Fruit fly (Drosophila melanogaster) whole organism, embryonic: ENCODE results near the gene Sgt1.
A peak's percentile ranks its signal among the peaks of the same experiment; 100 is the strongest.

Experiments
- Abd-B ChIP-seq: fragments of 200-800 bp; sonication (Bioruptor generic); optimal IDR thresholded peaks from 2 replicates; lab custom pipeline; 2018; ENCODE audit warnings: missing biosample characterization, mild to moderate bottlenecking, missing genetic modification characterization, moderate library complexity
- CG10267 ChIP-seq: fragments of 200-800 bp; sonication (Bioruptor generic); optimal IDR thresholded peaks from 2 replicates; lab custom pipeline; 2018; ENCODE audit warnings: missing biosample characterization, mild to moderate bottlenecking, missing genetic modification characterization, moderate library complexity
- CG11247 ChIP-seq: fragments of 200-800 bp; sonication (Bioruptor generic); IDR thresholded peaks from 2 replicates; pipeline ENCODE4 v1.3.6; 2022; ENCODE audit warnings: missing biosample characterization, missing genetic modification characterization
- CG12155 ChIP-seq: fragments of 200-800 bp; sonication (Bioruptor generic); optimal IDR thresholded peaks from 3 replicates; lab custom pipeline; 2016; ENCODE audit warnings: missing biosample characterization, missing genetic modification characterization
- CG12236 ChIP-seq: fragments of 200-800 bp; sonication (Bioruptor generic); optimal IDR thresholded peaks from 2 replicates; lab custom pipeline; 2016; ENCODE audit warnings: missing biosample characterization, missing genetic modification characterization
- CG13296 ChIP-seq: fragments of 200-800 bp; sonication (Bioruptor generic); optimal IDR thresholded peaks from 3 replicates; lab custom pipeline; 2018; ENCODE audit warnings: missing biosample characterization, mild to moderate bottlenecking, missing genetic modification characterization
- CG14441 ChIP-seq: fragments of 200-800 bp; sonication (Bioruptor generic); IDR thresholded peaks from 2 replicates; pipeline ENCODE4 v1.3.6; 2022; ENCODE audit warnings: missing biosample characterization, missing genetic modification characterization
- CG14860 ChIP-seq: fragments of 200-800 bp; sonication (Bioruptor generic); IDR thresholded peaks from 3 replicates; pipeline ENCODE4 v1.3.6; 2022; ENCODE audit warnings: missing biosample characterization, missing genetic modification characterization; ENCODE audit not compliant: partially characterized antibody
- CG1602 ChIP-seq: fragments of 200-800 bp; sonication (Bioruptor generic); optimal IDR thresholded peaks from 3 replicates; lab custom pipeline; 2016; ENCODE audit warnings: missing biosample characterization, missing genetic modification characterization
- CG1603 ChIP-seq: fragments of 200-800 bp; sonication (Bioruptor generic); optimal IDR thresholded peaks from 2 replicates; lab custom pipeline; 2019; ENCODE audit warnings: missing biosample characterization, mild to moderate bottlenecking, missing genetic modification characterization, moderate library complexity
- CG17568 ChIP-seq: fragments of 200-800 bp; sonication (Bioruptor generic); optimal IDR thresholded peaks from 2 replicates; lab custom pipeline; 2018; ENCODE audit warnings: missing biosample characterization, mild to moderate bottlenecking, missing genetic modification characterization, moderate library complexity
- CG18262 ChIP-seq: fragments of 200-800 bp; optimal IDR thresholded peaks from 3 replicates; lab custom pipeline; 2019; ENCODE audit warnings: missing biosample characterization, mild to moderate bottlenecking, missing genetic modification characterization, moderate library complexity
- CG2678 ChIP-seq: fragments of 200-800 bp; sonication (Bioruptor generic); optimal IDR thresholded peaks from 3 replicates; lab custom pipeline; 2019; ENCODE audit warnings: missing biosample characterization, mild to moderate bottlenecking, missing genetic modification characterization, moderate library complexity
- CG31224 ChIP-seq: fragments of 200-800 bp; sonication (Bioruptor generic); IDR thresholded peaks from 2 replicates; pipeline ENCODE4 v1.3.6; 2022; ENCODE audit warnings: missing biosample characterization, missing genetic modification characterization
- CG43689 ChIP-seq: fragments of 200-800 bp; sonication (Bioruptor generic); IDR thresholded peaks from 2 replicates; pipeline ENCODE4 v1.3.6; 2022; ENCODE audit warnings: missing biosample characterization, missing genetic modification characterization
- CG4424 ChIP-seq: fragments of 200-800 bp; sonication (Bioruptor generic); optimal IDR thresholded peaks from 3 replicates; lab custom pipeline; 2016; ENCODE audit warnings: missing biosample characterization, missing genetic modification characterization
- CG4820 ChIP-seq: fragments of 200-800 bp; sonication (Bioruptor generic); optimal IDR thresholded peaks from 3 replicates; lab custom pipeline; 2016; ENCODE audit warnings: missing biosample characterization, missing genetic modification characterization
- CG8924 ChIP-seq: fragments of 200-800 bp; optimal IDR thresholded peaks from 3 replicates; lab custom pipeline; 2019; ENCODE audit warnings: missing biosample characterization, mild to moderate bottlenecking, missing genetic modification characterization, moderate library complexity
- CG9727 ChIP-seq: fragments of 200-800 bp; sonication (Bioruptor generic); optimal IDR thresholded peaks from 3 replicates; lab custom pipeline; 2017; ENCODE audit warnings: missing biosample characterization, mild to moderate bottlenecking, missing genetic modification characterization
- CG9797 ChIP-seq: fragments of 200-800 bp; sonication (Bioruptor generic); optimal IDR thresholded peaks from 3 replicates; lab custom pipeline; 2018; ENCODE audit warnings: missing biosample characterization, mild to moderate bottlenecking, missing genetic modification characterization
- CG9876 ChIP-seq: fragments of 200-800 bp; sonication (Bioruptor generic); optimal IDR thresholded peaks from 2 replicates; lab custom pipeline; 2016; ENCODE audit warnings: missing biosample characterization, missing genetic modification characterization
- CTCF ChIP-seq: fragments of 200-800 bp; sonication (Bioruptor generic); optimal IDR thresholded peaks from 2 replicates; lab custom pipeline; 2017; ENCODE audit warnings: missing biosample characterization, mild to moderate bottlenecking, missing genetic modification characterization, moderate library complexity
- D ChIP-seq, 2 experiments: fragments of 200-800 bp in 1 of 2; fragments of >200 bp in 1 of 2; sonication (Bioruptor generic) in 1 of 2; optimal IDR thresholded peaks; 2 replicates in 1 of 2; 3 replicates in 1 of 2; lab custom pipeline; 2017; ENCODE audit warnings: mild to moderate bottlenecking in 1 of 2, missing biosample characterization in 1 of 2, missing genetic modification characterization in 1 of 2, missing genetic modification reagents in 1 of 2
- E2f1 ChIP-seq: fragments of 200-800 bp; sonication (Bioruptor generic); IDR thresholded peaks from 2 replicates; pipeline ENCODE4 v1.3.6; 2022; ENCODE audit warnings: missing biosample characterization, missing genetic modification characterization
- Hey ChIP-seq: fragments of 200-800 bp; sonication (Bioruptor generic); optimal IDR thresholded peaks from 3 replicates; lab custom pipeline; 2018; ENCODE audit warnings: missing biosample characterization, mild to moderate bottlenecking, missing genetic modification characterization
- Opbp ChIP-seq: fragments of 200-800 bp; sonication (Bioruptor generic); IDR thresholded peaks from 3 replicates; pipeline ENCODE4 v1.3.6; 2022; ENCODE audit warnings: missing biosample characterization, missing genetic modification characterization; ENCODE audit not compliant: partially characterized antibody
- Sox100B ChIP-seq: fragments of 200-800 bp; sonication (Bioruptor generic); optimal IDR thresholded peaks from 3 replicates; lab custom pipeline; 2018; ENCODE audit warnings: missing biosample characterization, mild to moderate bottlenecking, missing genetic modification characterization
- Sox102F ChIP-seq: fragments of 200-800 bp; sonication (Bioruptor generic); optimal IDR thresholded peaks from 2 replicates; lab custom pipeline; 2018; ENCODE audit warnings: missing biosample characterization, mild to moderate bottlenecking, missing genetic modification characterization, moderate library complexity
- ab ChIP-seq: fragments of 200-800 bp; sonication (Bioruptor generic); optimal IDR thresholded peaks from 2 replicates; lab custom pipeline; 2016; ENCODE audit warnings: missing biosample characterization, missing genetic modification characterization
- al ChIP-seq: fragments of 200-800 bp; sonication (Bioruptor generic); IDR thresholded peaks from 2 replicates; pipeline ENCODE4 v1.3.6; 2022; ENCODE audit warnings: missing biosample characterization, missing genetic modification characterization
- ap ChIP-seq: fragments of 200-800 bp; sonication (Bioruptor generic); IDR thresholded peaks from 2 replicates; pipeline ENCODE4 v1.3.6; 2022; ENCODE audit warnings: missing biosample characterization, missing genetic modification characterization
- cad ChIP-seq: fragments of >200 bp; optimal IDR thresholded peaks from 2 replicates; lab custom pipeline; 2017; ENCODE audit warnings: missing biosample characterization, missing genetic modification characterization
- cas ChIP-seq: fragments of 200-800 bp; sonication (Bioruptor generic); IDR thresholded peaks from 2 replicates; pipeline ENCODE4 v1.3.6; 2022; ENCODE audit warnings: missing biosample characterization, missing genetic modification characterization
- crol ChIP-seq: fragments of 200-800 bp; sonication (Bioruptor generic); IDR thresholded peaks from 2 replicates; pipeline ENCODE4 v1.3.6; 2022; ENCODE audit warnings: missing biosample characterization, missing genetic modification characterization
- danr ChIP-seq: fragments of 200-800 bp; sonication (Bioruptor generic); IDR thresholded peaks from 2 replicates; pipeline ENCODE4 v1.3.6; 2022; ENCODE audit warnings: missing biosample characterization, missing genetic modification characterization
- dati ChIP-seq: fragments of 200-800 bp; sonication (Bioruptor generic); IDR thresholded peaks from 2 replicates; pipeline ENCODE4 v1.3.6; 2022; ENCODE audit warnings: missing biosample characterization, missing genetic modification characterization
- ewg ChIP-seq: fragments of 200-800 bp; sonication (Bioruptor generic); optimal IDR thresholded peaks from 3 replicates; lab custom pipeline; 2017; ENCODE audit warnings: mild to moderate bottlenecking, missing biosample characterization, missing genetic modification reagents, missing genetic modification characterization
- gsb-n ChIP-seq: fragments of 200-800 bp; sonication (Bioruptor generic); optimal IDR thresholded peaks from 3 replicates; lab custom pipeline; 2018; ENCODE audit warnings: missing biosample characterization, mild to moderate bottlenecking, missing genetic modification characterization
- inv ChIP-seq: fragments of 200-800 bp; sonication (Bioruptor generic); IDR thresholded peaks from 2 replicates; pipeline ENCODE4 v1.3.6; 2022; ENCODE audit warnings: missing biosample characterization, missing genetic modification characterization; ENCODE audit not compliant: partially characterized antibody
- lilli ChIP-seq: fragments of 200-800 bp; sonication (Bioruptor generic); optimal IDR thresholded peaks from 3 replicates; lab custom pipeline; 2016; ENCODE audit warnings: missing biosample characterization, missing genetic modification characterization
- lola ChIP-seq, 3 experiments: fragments of >200 bp in 2 of 3; fragments of 200-800 bp in 1 of 3; sonication (Bioruptor generic) in 1 of 3; optimal IDR thresholded peaks; 2 replicates each; lab custom pipeline; 2017 to 2019; ENCODE audit warnings: missing biosample characterization in 3 of 3, missing genetic modification characterization in 3 of 3, mild to moderate bottlenecking in 1 of 3, moderate library complexity in 1 of 3
- nerfin-1 ChIP-seq: fragments of 200-800 bp; sonication (Bioruptor generic); optimal IDR thresholded peaks from 3 replicates; lab custom pipeline; 2019; ENCODE audit warnings: missing biosample characterization, mild to moderate bottlenecking, missing genetic modification characterization, moderate library complexity
- nmo ChIP-seq: fragments of 200-800 bp; sonication (Bioruptor generic); optimal IDR thresholded peaks from 2 replicates; lab custom pipeline; 2018; ENCODE audit warnings: missing biosample characterization, mild to moderate bottlenecking, missing genetic modification characterization, moderate library complexity
- otp ChIP-seq: fragments of 200-800 bp; sonication (Bioruptor generic); IDR thresholded peaks from 3 replicates; pipeline ENCODE4, ENCODE4 v1.3.6; 2022; ENCODE audit warnings: missing biosample characterization, missing genetic modification characterization
- pb ChIP-seq: fragments of 200-800 bp; sonication (Bioruptor generic); optimal IDR thresholded peaks from 3 replicates; lab custom pipeline; 2016; ENCODE audit warnings: missing biosample characterization, missing genetic modification characterization
- pnt ChIP-seq: fragments of 200-800 bp; sonication (Bioruptor generic); optimal IDR thresholded peaks from 3 replicates; lab custom pipeline; 2016; ENCODE audit warnings: missing biosample characterization, missing genetic modification characterization
- pros ChIP-seq: fragments of 200-800 bp; sonication (Bioruptor generic); optimal IDR thresholded peaks from 3 replicates; lab custom pipeline; 2019; ENCODE audit warnings: missing biosample characterization, mild to moderate bottlenecking, missing genetic modification characterization, moderate library complexity
- tin ChIP-seq: fragments of 200-800 bp; sonication (Bioruptor generic); optimal IDR thresholded peaks from 3 replicates; lab custom pipeline; 2016; ENCODE audit warnings: missing biosample characterization, missing genetic modification characterization
- tx ChIP-seq: fragments of 200-800 bp; sonication (Bioruptor generic); optimal IDR thresholded peaks from 2 replicates; lab custom pipeline; 2016; ENCODE audit warnings: missing biosample characterization, missing genetic modification characterization
- unpg ChIP-seq: fragments of 200-800 bp; sonication (Bioruptor generic); optimal IDR thresholded peaks from 3 replicates; lab custom pipeline; 2018; ENCODE audit warnings: missing biosample characterization, mild to moderate bottlenecking, missing genetic modification characterization, moderate library complexity

Sgt1 gene

dm6 chr3R:8305110-8305509 is at the start of gene Sgt1 (continued):
- TF ChIP-seq pros = no peak
- no peak for TF ChIP-seq ewg (GFP tag; lab: Kevin White, UChicago)
- TF ChIP-seq CG1603 (tag; lab: Kevin White, UChicago) = peak; percentile 84
- TF ChIP-seq al (GFP tag; lab: Robert Waterston, UW) = no peak
- TF ChIP-seq CG4820 (GFP tag; lab: Kevin White, UChicago) = no peak
- TF ChIP-seq lilli (GFP tag; lab: Kevin White, UChicago) = peak; percentile 72
- no peak for TF ChIP-seq CG9727 (GFP tag; lab: Kevin White, UChicago)
- no peak for TF ChIP-seq Hey (tag; lab: Kevin White, UChicago)
- no peak for TF ChIP-seq pnt (GFP tag; lab: Kevin White, UChicago)
- TF ChIP-seq Opbp (GFP tag; lab: Robert Waterston, UW) = peak; percentile 82; the same call in 2 of the 3 replicates
- no peak for TF ChIP-seq lola (GFP tag; optimal IDR thresholded peaks at IDR 0.05; lab: Kevin White, UChicago)
- peak; percentile 23 for TF ChIP-seq tin (GFP tag; lab: Kevin White, UChicago)
- peak; percentile 44 for TF ChIP-seq CG12155 (GFP tag; lab: Kevin White, UChicago)
- TF ChIP-seq gsb-n = no peak
- no peak for TF ChIP-seq cad (GFP tag; lab: Kevin White, UChicago)
- no peak for TF ChIP-seq CG43689 (GFP tag; lab: Robert Waterston, UW)
- no peak for TF ChIP-seq CG13296 (GFP tag; lab: Kevin White, UChicago)
- TF ChIP-seq CG10267 (tag; lab: Kevin White, UChicago) = peak; percentile 98
- TF ChIP-seq E2f1 (GFP tag; lab: Robert Waterston, UW) = no peak
- no peak for TF ChIP-seq CG14441
- no peak for TF ChIP-seq nerfin-1 (tag; lab: Kevin White, UChicago)
- TF ChIP-seq CG9797 (GFP tag; lab: Kevin White, UChicago) = peak; percentile 57

dm6 chr3R:8354458-8354857 is 49.4 kb upstream of the Sgt1 start:
- peak; percentile 66 for TF ChIP-seq CG2678 (tag; lab: Kevin White, UChicago)
- TF ChIP-seq otp (GFP tag; lab: Robert Waterston, UW) = no peak; the same call in 2 of the 3 replicates
- peak; percentile 78 for TF ChIP-seq Sox102F (GFP tag; lab: Kevin White, UChicago)
- no peak for TF ChIP-seq Sox100B (GFP tag; lab: Kevin White, UChicago)
- no peak for TF ChIP-seq D (optimal IDR thresholded peaks at IDR 0.05; lab: Kevin White, UChicago)
- TF ChIP-seq D (GFP tag; optimal IDR thresholded peaks at IDR 0.05; lab: Kevin White, UChicago) = no peak
- TF ChIP-seq nmo = peak; percentile 37
- TF ChIP-seq inv = no peak
- TF ChIP-seq CTCF (GFP tag; lab: Kevin White, UChicago) = no peak
- TF ChIP-seq ab (GFP tag; lab: Kevin White, UChicago) = no peak
- peak; percentile 21 for TF ChIP-seq CG4424 (GFP tag; lab: Kevin White, UChicago)
- peak; percentile 48 for TF ChIP-seq CG17568
- no peak for TF ChIP-seq pb
- no peak for TF ChIP-seq dati
- TF ChIP-seq CG31224 (GFP tag; lab: Robert Waterston, UW) = peak; percentile 40; the same call in 1 of the 2 replicates
- TF ChIP-seq CG11247 (GFP tag; lab: Robert Waterston, UW) = peak; percentile 38; the same call in 1 of the 2 replicates
- TF ChIP-seq CG1602 = peak; percentile 28
- TF ChIP-seq CG8924 (tag; lab: Kevin White, UChicago) = peak; percentile 14
- TF ChIP-seq CG9876 (GFP tag; lab: Kevin White, UChicago) = no peak
- no peak for TF ChIP-seq CG14860 (GFP tag; lab: Robert Waterston, UW)
- TF ChIP-seq danr (GFP tag; lab: Robert Waterston, UW) = 0 out of 2 replicates have a peak, but pooled peaks have one; percentile 41
- TF ChIP-seq ap (GFP tag; lab: Robert Waterston, UW) = peak; percentile 40; the same call in 1 of the 2 replicates
- TF ChIP-seq CG18262 = no peak
- no peak for TF ChIP-seq tx (GFP tag; lab: Kevin White, UChicago)
- peak; percentile 66 for TF ChIP-seq unpg
- TF ChIP-seq CG12236 (GFP tag; lab: Kevin White, UChicago) = no peak
- TF ChIP-seq crol (GFP tag; lab: Robert Waterston, UW) = no peak
- peak; percentile 43 for TF ChIP-seq CG43689 (GFP tag; lab: Robert Waterston, UW)
- 0 out of 2 replicates have a peak, but pooled peaks have one; percentile 30 for TF ChIP-seq cas (GFP tag; lab: Robert Waterston, UW)
- no peak for TF ChIP-seq Abd-B (GFP tag; lab: Kevin White, UChicago)
